Worm (Caenorhabditis elegans) whole organism, young adult: ENCODE results near the gene fcmt-1.

ENCODE experiments used
- B0019.2 ChIP-seq: fragments of 200-800 bp; sonication (Bioruptor generic); conservative IDR thresholded peaks from 2 replicates; pipeline ENCODE4 v1.3.6; 2022; ENCODE audit warnings: missing genetic modification reagents, missing genetic modification characterization, missing compliant biosample characterization
- C17E4.6 ChIP-seq: fragments of 200-800 bp; sonication (Bioruptor generic); IDR thresholded peaks from 2 replicates; pipeline ENCODE4 v1.3.6; 2022; ENCODE audit warnings: missing genetic modification reagents, missing genetic modification characterization, missing compliant biosample characterization
- K11D2.4 ChIP-seq: fragments of 200-800 bp; sonication (Bioruptor generic); IDR thresholded peaks from 2 replicates; pipeline ENCODE4 v1.3.6; 2022; ENCODE audit warnings: missing genetic modification reagents, missing genetic modification characterization, missing compliant biosample characterization
- Y95B8A.8 ChIP-seq: fragments of 200-800 bp; sonication (Bioruptor generic); IDR thresholded peaks from 2 replicates; pipeline ENCODE4 v1.3.6; 2022; ENCODE audit warnings: missing genetic modification reagents, missing genetic modification characterization, missing compliant biosample characterization
- akir-1 ChIP-seq: fragments of 200-800 bp; sonication (Bioruptor generic); optimal IDR thresholded peaks from 2 replicates; lab custom pipeline; 2018; ENCODE audit warnings: mild to moderate bottlenecking, missing genetic modification characterization, moderate library complexity, missing compliant biosample characterization
- aptf-3 ChIP-seq: fragments of 200-800 bp; sonication (Bioruptor generic); IDR thresholded peaks from 2 replicates; pipeline ENCODE4 v1.3.6; 2022; ENCODE audit warnings: missing genetic modification characterization, missing compliant biosample characterization
- athp-1 ChIP-seq: sonication (generic microtip); optimal IDR thresholded peaks from 2 replicates; lab custom pipeline; 2017; ENCODE audit warnings: mild to moderate bottlenecking, missing genetic modification characterization, missing compliant biosample characterization
- attf-3 ChIP-seq: fragments of 200-800 bp; sonication (Bioruptor generic); conservative IDR thresholded peaks from 2 replicates; pipeline ENCODE4 v1.3.6; 2022; ENCODE audit warnings: missing genetic modification reagents, missing genetic modification characterization, missing compliant biosample characterization
- attf-5 ChIP-seq: fragments of 200-800 bp; sonication (Bioruptor generic); optimal IDR thresholded peaks from 2 replicates; lab custom pipeline; 2018; ENCODE audit warnings: mild to moderate bottlenecking, missing genetic modification characterization, missing compliant biosample characterization
- ccch-3 ChIP-seq: fragments of 200-800 bp; sonication (Bioruptor generic); optimal IDR thresholded peaks from 2 replicates; lab custom pipeline; 2018; ENCODE audit warnings: mild to moderate bottlenecking, missing genetic modification characterization, missing compliant biosample characterization
- cebp-1 ChIP-seq, 2 experiments: fragments of 200-800 bp in 1 of 2; sonication (Bioruptor generic) in 1 of 2; sonication (generic microtip) in 1 of 2; IDR thresholded peaks in 1 of 2; optimal IDR thresholded peaks in 1 of 2; 2 replicates each; pipeline versions ENCODE4 v1.3.6 to Lab custom; 2017 to 2022; ENCODE audit warnings: missing compliant biosample characterization in 2 of 2, missing genetic modification characterization in 2 of 2, mild to moderate bottlenecking in 1 of 2, missing genetic modification reagents in 1 of 2, moderate library complexity in 1 of 2
- cebp-2 ChIP-seq: fragments of 200-800 bp; sonication (Bioruptor generic); IDR thresholded peaks from 2 replicates; pipeline ENCODE4 v1.3.6; 2022; ENCODE audit warnings: missing genetic modification characterization, missing compliant biosample characterization
- ceh-40 ChIP-seq: fragments of 200-800 bp; sonication (Bioruptor generic); IDR thresholded peaks from 2 replicates; pipeline ENCODE4 v1.3.6; 2022; ENCODE audit warnings: missing genetic modification characterization, missing compliant biosample characterization
- chd-7 ChIP-seq: sonication (generic microtip); optimal IDR thresholded peaks from 2 replicates; lab custom pipeline; 2016; ENCODE audit warnings: mild to moderate bottlenecking, missing genetic modification characterization, moderate library complexity, missing compliant biosample characterization
- die-1 ChIP-seq: sonication (generic microtip); optimal IDR thresholded peaks from 2 replicates; lab custom pipeline; 2016; ENCODE audit warnings: missing genotype, mild to moderate bottlenecking, missing genetic modification characterization, missing compliant biosample characterization
- dpff-1 ChIP-seq: sonication (generic microtip); optimal IDR thresholded peaks from 2 replicates; lab custom pipeline; 2017; ENCODE audit warnings: mild to moderate bottlenecking, missing genetic modification characterization, missing compliant biosample characterization
- dpl-1 ChIP-seq: fragments of 150-350 bp; optimal IDR thresholded peaks from 2 replicates; lab custom pipeline; 2014; ENCODE audit warnings: missing biosample characterization, missing genetic modification reagents, missing genetic modification characterization
- efl-1 ChIP-seq: fragments of 150-350 bp; optimal IDR thresholded peaks from 2 replicates; lab custom pipeline; 2014; ENCODE audit warnings: missing biosample characterization, missing genetic modification reagents, missing genetic modification characterization
- egl-44 ChIP-seq: fragments of 200-800 bp; sonication (Bioruptor generic); IDR thresholded peaks from 2 replicates; pipeline ENCODE4 v1.3.6; 2022; ENCODE audit warnings: missing genetic modification reagents, missing genetic modification characterization, missing compliant biosample characterization
- ekl-4 ChIP-seq: fragments of 200-800 bp; sonication (Bioruptor generic); IDR thresholded peaks from 2 replicates; pipeline ENCODE4 v1.3.6; 2022; ENCODE audit warnings: missing genetic modification reagents, missing genetic modification characterization, missing compliant biosample characterization
- gei-17 ChIP-seq: fragments of 200-800 bp; sonication (Bioruptor generic); optimal IDR thresholded peaks from 2 replicates; lab custom pipeline; 2018; ENCODE audit warnings: mild to moderate bottlenecking, missing genetic modification characterization, missing compliant biosample characterization
- hlh-26 ChIP-seq: fragments of 200-800 bp; sonication (Bioruptor generic); conservative IDR thresholded peaks from 2 replicates; pipeline ENCODE4 v1.3.6; 2022; ENCODE audit warnings: missing genetic modification reagents, missing genetic modification characterization, missing compliant biosample characterization
- hmg-1.2 ChIP-seq: fragments of 200-800 bp; sonication (Bioruptor generic); IDR thresholded peaks from 2 replicates; pipeline ENCODE4 v1.3.6; 2022; ENCODE audit warnings: missing genetic modification reagents, missing genetic modification characterization, missing compliant biosample characterization
- lag-1 ChIP-seq: fragments of 200-800 bp; sonication (Bioruptor generic); IDR thresholded peaks from 2 replicates; pipeline ENCODE4 v1.3.6; 2022; ENCODE audit warnings: missing genetic modification reagents, missing genetic modification characterization, missing compliant biosample characterization
- lin-40 ChIP-seq: sonication (generic microtip); optimal IDR thresholded peaks from 2 replicates; lab custom pipeline; 2016; ENCODE audit warnings: missing genetic modification characterization, mild to moderate bottlenecking, missing compliant biosample characterization, missing genotype, missing genetic modification reagents
- lsl-1 ChIP-seq: fragments of 200-800 bp; sonication (Bioruptor generic); optimal IDR thresholded peaks from 2 replicates; lab custom pipeline; 2018; ENCODE audit warnings: mild to moderate bottlenecking, missing genetic modification characterization, moderate library complexity, missing compliant biosample characterization
- lsy-27 ChIP-seq: sonication (generic microtip); optimal IDR thresholded peaks from 2 replicates; lab custom pipeline; 2017; ENCODE audit warnings: missing genetic modification characterization, mild to moderate bottlenecking, missing compliant biosample characterization, antibody characterized with exemption, missing genotype, borderline replicate concordance; ENCODE audit not compliant: insufficient read depth
- madf-6 ChIP-seq: fragments of 200-800 bp; sonication (Bioruptor generic); IDR thresholded peaks from 2 replicates; pipeline ENCODE4 v1.3.6; 2022; ENCODE audit warnings: missing genetic modification reagents, missing genetic modification characterization, missing compliant biosample characterization
- madf-8 ChIP-seq: fragments of 200-800 bp; sonication (Bioruptor generic); conservative IDR thresholded peaks from 2 replicates; pipeline ENCODE4 v1.3.6; 2022; ENCODE audit warnings: missing genetic modification reagents, missing genetic modification characterization, missing compliant biosample characterization
- mcd-1 ChIP-seq: fragments of 200-800 bp; sonication (Bioruptor generic); IDR thresholded peaks from 2 replicates; pipeline ENCODE4 v1.3.6; 2022; ENCODE audit warnings: missing genetic modification reagents, missing genetic modification characterization, missing compliant biosample characterization
- mel-28 ChIP-seq: sonication (generic microtip); optimal IDR thresholded peaks from 2 replicates; lab custom pipeline; 2016; ENCODE audit warnings: borderline replicate concordance, mild to moderate bottlenecking, missing genetic modification characterization, missing compliant biosample characterization
- mes-4 ChIP-seq: sonication (generic microtip); optimal IDR thresholded peaks from 2 replicates; lab custom pipeline; 2016; ENCODE audit warnings: missing genotype, missing genetic modification characterization, missing compliant biosample characterization
- mxl-1 ChIP-seq: sonication (generic microtip); optimal IDR thresholded peaks from 2 replicates; lab custom pipeline; 2016; ENCODE audit warnings: missing genetic modification characterization, missing compliant biosample characterization
- nfya-2 ChIP-seq: fragments of 200-800 bp; sonication (Bioruptor generic); IDR thresholded peaks from 2 replicates; pipeline ENCODE4 v1.3.6; 2022; ENCODE audit warnings: missing genetic modification reagents, missing genetic modification characterization, missing compliant biosample characterization
- nfyb-1 ChIP-seq: fragments of 200-800 bp; sonication (Bioruptor generic); IDR thresholded peaks from 2 replicates; pipeline ENCODE4 v1.3.6; 2022; ENCODE audit warnings: missing genetic modification reagents, missing genetic modification characterization, missing compliant biosample characterization
- nhr-90 ChIP-seq: sonication (generic microtip); optimal IDR thresholded peaks from 2 replicates; lab custom pipeline; 2016; ENCODE audit warnings: missing genotype, mild to moderate bottlenecking, missing genetic modification characterization, missing compliant biosample characterization
- pha-4 ChIP-seq: fragments of 150-350 bp; sonication (generic microtip); optimal IDR thresholded peaks from 2 replicates; lab custom pipeline; 2014; ENCODE audit warnings: missing biosample characterization, missing genetic modification reagents, missing genetic modification characterization
- sea-2 ChIP-seq: fragments of 200-800 bp; sonication (Bioruptor generic); IDR thresholded peaks from 2 replicates; pipeline ENCODE4 v1.3.6; 2022; ENCODE audit warnings: missing genetic modification characterization, missing compliant biosample characterization
- snpc-1.3 ChIP-seq: sonication (generic microtip); optimal IDR thresholded peaks from 2 replicates; lab custom pipeline; 2017; ENCODE audit warnings: missing genetic modification characterization, mild to moderate bottlenecking, missing compliant biosample characterization, antibody characterized with exemption, moderate library complexity, missing genotype, missing genetic modification reagents; ENCODE audit not compliant: insufficient read depth
- snpc-3.4 ChIP-seq: sonication (generic microtip); optimal IDR thresholded peaks from 2 replicates; lab custom pipeline; 2017; ENCODE audit warnings: missing genetic modification characterization, mild to moderate bottlenecking, missing compliant biosample characterization, antibody characterized with exemption, moderate library complexity, missing genotype, missing genetic modification reagents
- snpc-4 ChIP-seq, 5 experiments: fragments of 150-350 bp in 1 of 5; sonication (generic microtip) in 4 of 5; optimal IDR thresholded peaks; 2 replicates each; lab custom pipeline; 2014 to 2018; ENCODE audit warnings: missing genetic modification characterization in 5 of 5, missing biosample characterization in 3 of 5, antibody characterized with exemption in 2 of 5, mild to moderate bottlenecking in 2 of 5, missing compliant biosample characterization in 2 of 5, missing genotype in 2 of 5, moderate library complexity in 2 of 5, missing genetic modification reagents in 1 of 5
- tlf-1 ChIP-seq: fragments of 200-800 bp; sonication (Bioruptor generic); optimal IDR thresholded peaks from 2 replicates; lab custom pipeline; 2018; ENCODE audit warnings: mild to moderate bottlenecking, missing genetic modification characterization, missing compliant biosample characterization
- unc-62 ChIP-seq: fragments of 150-350 bp; optimal IDR thresholded peaks from 2 replicates; lab custom pipeline; 2014; ENCODE audit warnings: missing biosample characterization, missing genetic modification reagents, missing genetic modification characterization
- xnd-1 ChIP-seq: sonication (generic microtip); optimal IDR thresholded peaks from 2 replicates; lab custom pipeline; 2016; ENCODE audit warnings: missing genotype, missing genetic modification reagents, missing genetic modification characterization, missing compliant biosample characterization
- zfh-2 ChIP-seq: fragments of 200-800 bp; sonication (Bioruptor generic); conservative IDR thresholded peaks from 2 replicates; pipeline ENCODE4 v1.3.6; 2022; ENCODE audit warnings: missing genetic modification reagents, missing genetic modification characterization, missing compliant biosample characterization
- ztf-22 ChIP-seq: fragments of 200-800 bp; sonication (Bioruptor generic); optimal IDR thresholded peaks from 2 replicates; lab custom pipeline; 2018; ENCODE audit warnings: mild to moderate bottlenecking, missing genetic modification characterization, moderate library complexity, missing compliant biosample characterization
- ztf-26 ChIP-seq: sonication (generic microtip); optimal IDR thresholded peaks from 2 replicates; lab custom pipeline; 2017; ENCODE audit warnings: missing genetic modification characterization, missing compliant biosample characterization

fcmt-1 gene

DNA sequence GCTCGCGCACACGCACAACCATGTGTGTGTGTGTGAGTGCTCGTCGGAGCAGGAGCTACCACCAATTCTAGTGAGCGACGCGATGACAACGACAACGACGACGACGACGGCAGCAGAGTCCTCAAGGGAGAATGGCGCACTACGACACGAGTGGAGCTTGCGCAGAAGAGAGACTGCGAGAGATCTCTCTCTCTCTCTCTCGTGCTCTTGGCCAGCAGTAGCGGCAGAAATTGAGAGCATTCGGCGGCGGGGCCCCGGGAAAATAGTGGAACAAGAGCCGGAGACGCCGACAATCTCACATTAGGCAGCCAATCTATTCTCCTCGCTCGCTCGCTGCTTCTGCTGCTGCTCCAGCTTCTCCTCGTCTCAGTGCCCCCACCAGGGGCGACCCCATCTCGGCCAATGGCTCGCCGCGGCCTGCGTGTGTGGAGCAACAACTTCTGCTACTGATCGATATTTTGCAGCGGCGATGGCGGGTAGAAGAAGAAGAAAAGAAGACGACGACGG is 37.5 kb upstream of the fcmt-1 start (continued):
- TF ChIP-seq ekl-4 (GFP tag; lab: Robert Waterston, UW) = peak; percentile 55
- TF ChIP-seq ceh-40 (GFP tag; lab: Robert Waterston, UW) = no peak
- no peak for TF ChIP-seq attf-5
- TF ChIP-seq sea-2 (GFP tag; lab: Robert Waterston, UW) = no peak
- TF ChIP-seq lsy-27 = no peak
- TF ChIP-seq madf-8 (GFP tag; lab: Robert Waterston, UW) = no peak
- no peak for TF ChIP-seq ccch-3 (GFP tag; lab: Kevin White, UChicago)
- no peak for TF ChIP-seq snpc-3.4 (tag; lab: Kevin White, UChicago)
- TF ChIP-seq B0019.2 (GFP tag; lab: Robert Waterston, UW) = no peak
- TF ChIP-seq dpff-1 (tag; lab: Kevin White, UChicago) = no peak
- TF ChIP-seq pha-4 (tag; lab: Kevin White, UChicago) = no peak
- TF ChIP-seq C17E4.6 = no peak
- no peak for TF ChIP-seq lsl-1 (GFP tag; lab: Kevin White, UChicago)
- TF ChIP-seq nfya-2 (GFP tag; lab: Robert Waterston, UW) = no peak
- no peak for TF ChIP-seq dpl-1
- TF ChIP-seq zfh-2 (GFP tag; lab: Robert Waterston, UW) = peak; percentile 99
- TF ChIP-seq Y95B8A.8 (GFP tag; lab: Robert Waterston, UW) = no peak
- no peak for TF ChIP-seq attf-3
- peak; percentile 40 for TF ChIP-seq chd-7
- peak; percentile 8 for TF ChIP-seq nhr-90
- no peak for TF ChIP-seq lag-1 (GFP tag; lab: Robert Waterston, UW)
- TF ChIP-seq mel-28 (tag; lab: Kevin White, UChicago) = no peak
- TF ChIP-seq snpc-1.3 (tag; lab: Kevin White, UChicago) = no peak
- no peak for TF ChIP-seq xnd-1 (tag; lab: Kevin White, UChicago)
- TF ChIP-seq snpc-4 (GFP tag; optimal IDR thresholded peaks at IDR 0.05; lab: Kevin White, UChicago) = no peak
- peak in 1 of 4 experiments; percentile 45 for TF ChIP-seq snpc-4 (tag; optimal IDR thresholded peaks at IDR 0.05; lab: Kevin White, UChicago)
- no peak for TF ChIP-seq tlf-1 (GFP tag; lab: Kevin White, UChicago)
- TF ChIP-seq akir-1 (GFP tag; lab: Kevin White, UChicago) = no peak
- peak; percentile 33 for TF ChIP-seq gei-17
- no peak for TF ChIP-seq hlh-26
- TF ChIP-seq K11D2.4 = 0 out of 2 replicates have a peak, but pooled peaks have one; percentile 37
- TF ChIP-seq ztf-22 (GFP tag; lab: Kevin White, UChicago) = no peak
- no peak for TF ChIP-seq cebp-1 (GFP tag; IDR thresholded peaks at IDR 0.05; lab: Robert Waterston, UW)
- peak; percentile 69 for TF ChIP-seq cebp-1 (tag; optimal IDR thresholded peaks at IDR 0.05; lab: Kevin White, UChicago)
- no peak for TF ChIP-seq unc-62
- peak; percentile 39 for TF ChIP-seq hmg-1.2 (GFP tag; lab: Robert Waterston, UW)
- TF ChIP-seq efl-1 = no peak
- TF ChIP-seq nfyb-1 = 0 out of 2 replicates have a peak, but pooled peaks have one; percentile 24
- no peak for TF ChIP-seq aptf-3 (GFP tag; lab: Robert Waterston, UW)
- no peak for TF ChIP-seq egl-44 (GFP tag; lab: Robert Waterston, UW)
- no peak for TF ChIP-seq ztf-26 (tag; lab: Kevin White, UChicago)
- TF ChIP-seq lin-40 = peak; percentile 66
- TF ChIP-seq mxl-1 = no peak
- TF ChIP-seq mcd-1 = peak; percentile 52; the same call in 1 of the 2 replicates
- 0 out of 2 replicates have a peak, but pooled peaks have one; percentile 42 for TF ChIP-seq cebp-2 (GFP tag; lab: Robert Waterston, UW)
- no peak for TF ChIP-seq mes-4 (tag; lab: Kevin White, UChicago)
- no peak for TF ChIP-seq die-1 (tag; lab: Kevin White, UChicago)
- TF ChIP-seq madf-6 (GFP tag; lab: Robert Waterston, UW) = no peak
- TF ChIP-seq athp-1 (tag; lab: Kevin White, UChicago) = peak; percentile 36
